Fruit fly (Drosophila melanogaster) Kc167 (cell line): Measurements from ENCODE around the gene CG14269.

ENCODE experiments used
- Myc ChIP-seq: fragments of >200 bp; optimal IDR thresholded peaks from 2 replicates; lab custom pipeline; 2017; ENCODE audit warnings: missing external identifiers
- Sin3A ChIP-seq: fragments of >200 bp; optimal IDR thresholded peaks from 2 replicates; lab custom pipeline; 2018; ENCODE audit warnings: missing external identifiers
- h ChIP-seq: fragments of >200 bp; optimal IDR thresholded peaks from 3 replicates; lab custom pipeline; 2018; ENCODE audit warnings: missing external identifiers
- ttk ChIP-seq: sonication (Bioruptor generic); optimal IDR thresholded peaks from 2 replicates; lab custom pipeline; 2017; ENCODE audit warnings: missing external identifiers

dm6 chrX:3432928-3433327 lies 2.7 kb downstream of the CG14269 start:
- no peak for TF ChIP-seq ttk (lab: Kevin White, UChicago)
- TF ChIP-seq Sin3A (lab: Kevin White, UChicago) = no peak
- no peak for TF ChIP-seq Myc (lab: Kevin White, UChicago)
- no peak for TF ChIP-seq h (lab: Kevin White, UChicago)
